Worm (Caenorhabditis elegans) whole organism, late embryonic: ENCODE data around the gene mrps-26.

Experiments
- C08G9.2 ChIP-seq: sonication (generic microtip); optimal IDR thresholded peaks from 2 replicates; lab custom pipeline; 2016; ENCODE audit warnings: mild to moderate bottlenecking, missing genetic modification characterization, moderate library complexity, missing compliant biosample characterization
- F13H6.1 ChIP-seq: sonication (generic microtip); optimal IDR thresholded peaks from 2 replicates; lab custom pipeline; 2016; ENCODE audit warnings: missing genetic modification characterization, missing compliant biosample characterization
- T23F11.4 ChIP-seq: fragments of 200-800 bp; sonication (Bioruptor generic); optimal IDR thresholded peaks from 2 replicates; lab custom pipeline; 2018; ENCODE audit warnings: mild to moderate bottlenecking, missing genetic modification characterization, missing compliant biosample characterization
- ama-1 ChIP-seq: fragments of 150-350 bp; optimal IDR thresholded peaks from 2 replicates; lab custom pipeline; 2014
- ceh-14 ChIP-seq: sonication (generic microtip); optimal IDR thresholded peaks from 2 replicates; lab custom pipeline; 2016; ENCODE audit warnings: missing genotype, missing genetic modification characterization, missing compliant biosample characterization
- ceh-19 ChIP-seq: fragments of 200-800 bp; sonication (Bioruptor generic); optimal IDR thresholded peaks from 2 replicates; lab custom pipeline; 2018; ENCODE audit warnings: mild to moderate bottlenecking, missing genetic modification characterization, missing compliant biosample characterization
- ceh-2 ChIP-seq: sonication (generic microtip); optimal IDR thresholded peaks from 2 replicates; lab custom pipeline; 2016; ENCODE audit warnings: missing genotype, missing genetic modification characterization, missing compliant biosample characterization
- ceh-22 ChIP-seq: sonication (generic microtip); optimal IDR thresholded peaks from 2 replicates; lab custom pipeline; 2017; ENCODE audit warnings: missing biosample characterization, missing genetic modification characterization
- ceh-30 ChIP-seq: fragments of 150-350 bp; optimal IDR thresholded peaks from 2 replicates; lab custom pipeline; 2014; ENCODE audit warnings: missing biosample characterization, missing genetic modification characterization
- ceh-31 ChIP-seq: sonication (generic microtip); optimal IDR thresholded peaks from 2 replicates; lab custom pipeline; 2016; ENCODE audit warnings: missing genetic modification characterization, missing compliant biosample characterization
- ceh-45 ChIP-seq: fragments of 200-800 bp; sonication (Bioruptor generic); IDR thresholded peaks from 2 replicates; pipeline ENCODE4 v1.3.6; 2022; ENCODE audit warnings: missing genetic modification reagents, missing genetic modification characterization, missing compliant biosample characterization
- ceh-6 ChIP-seq: fragments of 200-800 bp; sonication (Bioruptor generic); optimal IDR thresholded peaks from 2 replicates; lab custom pipeline; 2018; ENCODE audit warnings: mild to moderate bottlenecking, missing genetic modification characterization, missing compliant biosample characterization
- ceh-9 ChIP-seq: sonication (generic microtip); optimal IDR thresholded peaks from 2 replicates; lab custom pipeline; 2016; ENCODE audit warnings: mild to moderate bottlenecking, missing genetic modification characterization, inconsistent platforms, missing compliant biosample characterization
- elt-2 ChIP-seq: sonication (generic microtip); optimal IDR thresholded peaks from 2 replicates; lab custom pipeline; 2016; ENCODE audit warnings: missing genetic modification reagents, missing genetic modification characterization, missing compliant biosample characterization
- ets-4 ChIP-seq: sonication (generic microtip); optimal IDR thresholded peaks from 2 replicates; lab custom pipeline; 2016; ENCODE audit warnings: missing genetic modification characterization, missing compliant biosample characterization
- eyg-1 ChIP-seq: sonication (generic microtip); optimal IDR thresholded peaks from 2 replicates; lab custom pipeline; 2016; ENCODE audit warnings: missing genotype, missing genetic modification characterization, missing compliant biosample characterization
- fax-1 ChIP-seq: sonication (generic microtip); optimal IDR thresholded peaks from 2 replicates; lab custom pipeline; 2016; ENCODE audit warnings: missing genotype, missing genetic modification characterization, missing compliant biosample characterization
- fkh-10 ChIP-seq: fragments of 150-350 bp; optimal IDR thresholded peaks from 2 replicates; lab custom pipeline; 2014; ENCODE audit warnings: missing biosample characterization, missing genetic modification reagents, missing genetic modification characterization
- fkh-6 ChIP-seq: sonication (generic microtip); optimal IDR thresholded peaks from 2 replicates; lab custom pipeline; 2016; ENCODE audit warnings: missing genetic modification characterization, missing compliant biosample characterization
- gmeb-2 ChIP-seq: sonication (generic microtip); optimal IDR thresholded peaks from 2 replicates; lab custom pipeline; 2016; ENCODE audit warnings: missing genetic modification characterization, inconsistent platforms, missing compliant biosample characterization
- hlh-15 ChIP-seq: sonication (generic microtip); optimal IDR thresholded peaks from 2 replicates; lab custom pipeline; 2016; ENCODE audit warnings: missing genetic modification characterization, missing compliant biosample characterization
- hlh-8 ChIP-seq: sonication (generic microtip); optimal IDR thresholded peaks from 2 replicates; lab custom pipeline; 2016; ENCODE audit warnings: missing genotype, missing genetic modification characterization, missing compliant biosample characterization
- lim-6 ChIP-seq: sonication (generic microtip); optimal IDR thresholded peaks from 2 replicates; lab custom pipeline; 2016; ENCODE audit warnings: missing genetic modification characterization, missing compliant biosample characterization
- madf-2 ChIP-seq: sonication (generic microtip); optimal IDR thresholded peaks from 2 replicates; lab custom pipeline; 2017; ENCODE audit warnings: missing genetic modification characterization, missing compliant biosample characterization
- pag-3 ChIP-seq: sonication (generic microtip); optimal IDR thresholded peaks from 2 replicates; lab custom pipeline; 2016; ENCODE audit warnings: missing compliant biosample characterization, missing genetic modification characterization, borderline replicate concordance
- pha-4 ChIP-seq: fragments of 150-350 bp; optimal IDR thresholded peaks from 2 replicates; lab custom pipeline; 2018; ENCODE audit warnings: missing biosample characterization, missing genetic modification reagents, missing genetic modification characterization
- ref-2 ChIP-seq: sonication (generic microtip); optimal IDR thresholded peaks from 2 replicates; lab custom pipeline; 2016; ENCODE audit warnings: missing genetic modification characterization, missing compliant biosample characterization
- sox-2 ChIP-seq: fragments of 200-800 bp; sonication (Bioruptor generic); IDR thresholded peaks from 2 replicates; pipeline ENCODE4 v1.3.6; 2022; ENCODE audit warnings: missing genetic modification reagents, missing genetic modification characterization, missing compliant biosample characterization
- tbx-7 ChIP-seq: sonication (generic microtip); optimal IDR thresholded peaks from 2 replicates; lab custom pipeline; 2016; ENCODE audit warnings: missing genotype, missing genetic modification characterization, missing compliant biosample characterization
- ttx-3 ChIP-seq: sonication (generic microtip); optimal IDR thresholded peaks from 2 replicates; lab custom pipeline; 2016; ENCODE audit warnings: missing genetic modification reagents, missing genetic modification characterization, missing compliant biosample characterization
- unc-3 ChIP-seq, 2 experiments: fragments of 200-800 bp in 1 of 2; sonication (Bioruptor generic) in 1 of 2; sonication (generic microtip) in 1 of 2; conservative IDR thresholded peaks in 1 of 2; optimal IDR thresholded peaks in 1 of 2; 2 replicates each; pipeline versions ENCODE4 v1.3.6 to Lab custom; 2016 to 2022; ENCODE audit warnings: missing compliant biosample characterization in 2 of 2, missing genetic modification characterization in 2 of 2, missing genetic modification reagents in 1 of 2
- zip-5 ChIP-seq: sonication (generic microtip); optimal IDR thresholded peaks from 2 replicates; lab custom pipeline; 2016; ENCODE audit warnings: missing genetic modification characterization, missing compliant biosample characterization
- ztf-16 ChIP-seq: sonication (generic microtip); optimal IDR thresholded peaks from 2 replicates; lab custom pipeline; 2017; ENCODE audit warnings: missing genetic modification characterization, missing compliant biosample characterization

The mrps-26 gene

DNA sequence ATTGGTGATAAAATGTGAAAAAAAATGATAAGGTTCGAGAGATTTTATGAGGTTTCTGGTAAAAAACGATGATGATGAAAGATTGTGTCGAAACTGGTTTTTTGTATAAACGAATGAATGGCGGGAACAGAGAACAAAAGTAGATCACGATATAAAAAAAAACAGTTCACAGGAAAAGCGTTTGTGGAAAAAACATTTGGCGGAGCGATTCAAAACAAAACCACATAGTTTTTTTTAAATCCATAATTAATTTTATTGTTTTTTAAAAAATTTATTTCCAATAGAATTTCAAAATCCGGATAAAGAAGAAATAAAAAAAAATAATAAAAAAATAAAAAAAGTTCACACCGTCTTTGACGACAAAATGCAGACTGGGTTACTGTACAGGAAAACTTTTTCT is 19.0 kb upstream of the mrps-26 start, which contains the start of gene ZC155.4:
Gene ZC155.4 (minus strand): TSS at position 101 of the 400 bp plus-strand sequence.
- TF ChIP-seq ttx-3 (tag; lab: Kevin White, UChicago) = no peak
- TF ChIP-seq C08G9.2 (tag; lab: Kevin White, UChicago) = no peak
- no peak for TF ChIP-seq ceh-9 (tag; lab: Kevin White, UChicago)
- TF ChIP-seq fkh-10 (GFP tag; lab: Kevin White, UChicago) = no peak
- TF ChIP-seq, all 69 proteins: peak for 0

DNA sequence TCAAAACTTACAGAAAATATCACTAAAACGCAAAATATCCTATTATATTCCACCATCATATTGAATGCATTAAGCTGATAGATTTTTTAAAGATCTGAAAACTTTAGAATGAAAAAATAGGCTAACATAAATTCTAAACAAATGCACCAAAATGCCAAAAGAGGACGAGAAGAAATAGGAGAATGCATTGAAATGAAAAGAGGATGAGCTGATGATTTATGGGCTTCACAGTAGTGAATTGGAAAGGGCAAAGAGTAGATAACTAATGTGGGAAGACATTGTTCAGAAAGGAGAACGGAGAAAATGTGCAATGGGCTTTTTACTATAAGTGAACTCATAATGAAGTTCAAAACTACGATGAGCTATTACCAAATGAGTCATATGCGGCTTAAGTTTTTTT is 16.9 kb upstream of the mrps-26 start, which contains the start of gene cutl-19:
Gene cutl-19 (minus strand): TSS at position 101 of the 400 bp plus-strand sequence.
- no peak for TF ChIP-seq pag-3 (tag; lab: Kevin White, UChicago)
- no peak for TF ChIP-seq ceh-30
- no peak for TF ChIP-seq fkh-10 (GFP tag; lab: Kevin White, UChicago)
- no peak for TF ChIP-seq fax-1 (tag; lab: Kevin White, UChicago)
- TF ChIP-seq ztf-16 (tag; lab: Kevin White, UChicago) = no peak
- no peak for TF ChIP-seq ref-2 (tag; lab: Kevin White, UChicago)
- no peak for TF ChIP-seq pha-4 (tag; lab: Kevin White, UChicago)

DNA sequence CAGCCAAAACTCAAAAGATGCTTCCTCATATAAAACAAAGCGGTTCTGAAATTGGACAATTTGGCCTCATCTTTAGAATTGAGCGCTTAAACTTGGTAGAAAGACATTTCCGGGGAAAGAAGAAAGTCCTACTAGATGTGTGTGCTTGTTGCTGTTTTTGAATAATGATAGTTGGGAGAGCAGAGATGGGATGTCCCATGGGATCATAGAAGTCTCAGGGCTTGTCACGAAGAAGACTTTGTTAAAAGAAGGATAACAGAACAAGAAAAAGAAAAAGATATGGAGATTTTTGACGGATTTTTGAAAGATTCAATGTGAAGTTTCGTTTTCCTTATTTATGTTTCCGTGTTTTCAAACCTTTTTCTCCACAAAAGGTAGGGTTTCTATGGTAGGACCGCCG is 15.7 kb upstream of the mrps-26 start, which contains the start of gene ZC155.2:
Gene ZC155.2 (plus strand): TSS at position 301 of the 400 bp plus-strand sequence.
- no peak for TF ChIP-seq ceh-45 (GFP tag; lab: Robert Waterston, UW)
- no peak for TF ChIP-seq unc-3 (GFP tag; conservative IDR thresholded peaks at IDR 0.05; lab: Robert Waterston, UW)
- peak; percentile 33 for TF ChIP-seq unc-3 (tag; optimal IDR thresholded peaks at IDR 0.05; lab: Kevin White, UChicago)
- TF ChIP-seq, all 69 proteins: peak for 1

DNA sequence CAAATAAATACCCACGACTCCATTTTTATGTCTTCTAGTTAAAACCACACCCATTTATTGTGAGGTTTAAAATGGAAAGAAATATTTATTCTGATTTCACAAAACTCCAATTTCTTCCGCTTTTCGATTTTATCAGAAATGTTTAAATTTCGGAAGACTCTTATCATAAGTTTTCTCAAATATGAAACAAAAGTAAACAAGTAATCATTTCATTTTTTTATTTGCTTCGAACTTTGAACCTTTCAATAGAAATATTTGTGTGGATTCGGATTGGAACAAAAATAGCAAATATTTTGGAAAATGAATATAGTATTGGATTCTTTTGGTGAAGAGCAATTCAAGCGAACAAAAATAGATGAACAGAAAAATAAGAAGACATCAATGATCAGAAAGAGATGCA is 12.6 kb upstream of the mrps-26 start:
- TF ChIP-seq F13H6.1 (tag; lab: Kevin White, UChicago) (no peak), ceh-6 (GFP tag; lab: Kevin White, UChicago) (no peak), tbx-7 (tag; lab: Kevin White, UChicago) (no peak), fkh-6 (no peak), ceh-14 (tag; lab: Kevin White, UChicago) (no peak), T23F11.4 (GFP tag; lab: Kevin White, UChicago) (no peak), ama-1 (lab: Kevin White, UChicago) (no peak), ets-4 (tag; lab: Kevin White, UChicago) (no peak), madf-2 (tag; lab: Kevin White, UChicago) (no peak), ceh-45 (GFP tag; lab: Robert Waterston, UW) (no peak), elt-2 (no peak), ceh-22 (tag; lab: Kevin White, UChicago) (no peak), lim-6 (tag; lab: Kevin White, UChicago) (no peak), ceh-2 (tag; lab: Kevin White, UChicago) (no peak)

DNA sequence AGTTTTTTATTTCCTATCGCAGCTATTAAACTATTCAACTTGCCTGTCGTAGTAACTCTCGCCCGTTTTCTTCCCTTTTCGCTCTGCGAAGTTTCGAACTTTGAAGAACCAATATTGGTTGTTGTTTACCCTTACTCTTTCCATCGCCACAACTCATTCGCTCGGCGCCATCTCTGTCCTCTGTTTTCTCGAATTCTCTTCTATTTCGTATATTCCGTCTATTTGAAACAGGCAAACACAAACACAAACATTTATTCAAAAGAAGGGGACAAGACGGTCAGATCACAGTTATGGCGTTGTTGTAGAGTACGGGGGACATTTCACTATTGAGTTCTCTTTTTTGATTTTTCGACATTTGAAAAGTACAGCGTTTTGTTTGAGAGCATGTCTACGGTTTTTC is 11.6 kb upstream of the mrps-26 start:
- no peak for TF ChIP-seq zip-5
- TF ChIP-seq ceh-22 (tag; lab: Kevin White, UChicago) = no peak
- no peak for TF ChIP-seq gmeb-2 (tag; lab: Kevin White, UChicago)
- no peak for TF ChIP-seq ceh-19
- no peak for TF ChIP-seq hlh-8 (tag; lab: Kevin White, UChicago)
- no peak for TF ChIP-seq pag-3 (tag; lab: Kevin White, UChicago)
- TF ChIP-seq madf-2 (tag; lab: Kevin White, UChicago) = no peak
- no peak for TF ChIP-seq eyg-1 (tag; lab: Kevin White, UChicago)
- no peak for TF ChIP-seq hlh-15 (tag; lab: Kevin White, UChicago)
- TF ChIP-seq ceh-31 (tag; lab: Kevin White, UChicago) = no peak
- TF ChIP-seq tbx-7 (tag; lab: Kevin White, UChicago) = no peak
- TF ChIP-seq sox-2 = no peak
